Fruit fly (Drosophila melanogaster): ENCODE measurements around the gene Tom20.

- no peak for TF ChIP-seq CG8478 (optimal IDR thresholded peaks at IDR 0.05)
- TF ChIP-seq CTCF (optimal IDR thresholded peaks at IDR 0.05) = no peak
These were observed 38.6 kb upstream of the Tom20 start for dm6 chr3L:19961805-19962204.
